Worm (Caenorhabditis elegans) whole organism, young adult: ENCODE results near the gene zfp-1.

ENCODE experiments used
- F39B2.1 ChIP-seq: fragments of 200-800 bp; sonication (Bioruptor generic); IDR thresholded peaks from 2 replicates; pipeline ENCODE4 v1.3.6; 2022; ENCODE audit warnings: missing genetic modification reagents, missing genetic modification characterization, missing compliant biosample characterization
- Y56A3A.18 ChIP-seq: fragments of 200-800 bp; sonication (Bioruptor generic); IDR thresholded peaks from 2 replicates; pipeline ENCODE4 v1.3.6; 2022; ENCODE audit warnings: missing genetic modification reagents, missing genetic modification characterization, missing compliant biosample characterization
- Y79H2A.3 ChIP-seq: fragments of 200-800 bp; sonication (Bioruptor generic); conservative IDR thresholded peaks from 2 replicates; pipeline ENCODE4 v1.3.6; 2022; ENCODE audit warnings: missing genetic modification reagents, missing genetic modification characterization, missing compliant biosample characterization
- lin-35 ChIP-seq, 3 experiments: fragments of 150-350 bp in 2 of 3; sonication (generic microtip) in 1 of 3; optimal IDR thresholded peaks; 2 replicates each; lab custom pipeline; 2014 to 2018; ENCODE audit warnings: missing biosample characterization in 3 of 3, missing genetic modification characterization in 3 of 3, missing genetic modification reagents in 3 of 3
- nhr-90 ChIP-seq: sonication (generic microtip); optimal IDR thresholded peaks from 2 replicates; lab custom pipeline; 2016; ENCODE audit warnings: missing genotype, mild to moderate bottlenecking, missing genetic modification characterization, missing compliant biosample characterization
- unc-62 ChIP-seq: fragments of 150-350 bp; optimal IDR thresholded peaks from 2 replicates; lab custom pipeline; 2014; ENCODE audit warnings: missing biosample characterization, missing genetic modification reagents, missing genetic modification characterization

DNA sequence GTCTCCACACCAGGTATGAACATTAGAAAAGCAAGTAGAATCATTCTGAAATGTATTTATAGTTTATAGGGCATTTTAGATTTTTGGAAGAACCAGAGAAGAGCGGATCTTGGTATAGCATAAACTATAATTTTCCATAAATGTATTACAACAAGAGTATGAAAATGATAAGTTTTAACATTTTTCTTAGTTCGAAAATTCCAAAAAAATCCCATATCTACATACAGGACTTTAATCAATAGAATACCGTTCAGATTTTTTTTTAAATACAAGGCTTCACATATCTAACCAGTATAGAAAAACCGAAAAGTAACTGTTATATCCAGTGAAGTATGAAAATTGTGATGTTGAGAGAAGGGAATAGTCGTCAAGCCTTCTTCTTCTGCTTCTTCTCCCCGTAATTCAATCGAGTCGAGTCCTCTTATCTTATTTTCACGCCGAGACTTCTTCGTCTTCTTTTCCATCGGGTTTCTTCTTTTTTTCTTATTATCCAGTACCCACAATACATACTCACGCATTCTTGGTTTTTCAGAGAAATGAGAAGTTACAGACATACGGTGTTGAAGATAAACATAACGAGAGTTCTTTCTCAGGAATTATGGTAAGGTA is 47.4 kb upstream of the zfp-1 start, which contains the start of gene ZK370.6:
- TF ChIP-seq F39B2.1 (no peak), unc-62 (GFP tag; lab: Kevin White, UChicago) (no peak), Y56A3A.18 (GFP tag; lab: Robert Waterston, UW) (no peak), nhr-90 (tag; lab: Kevin White, UChicago) (no peak), lin-35 (GFP tag; optimal IDR thresholded peaks at IDR 0.05; lab: Kevin White, UChicago) (no peak), Y79H2A.3 (GFP tag; lab: Robert Waterston, UW) (no peak)
